Fruit fly (Drosophila melanogaster) whole organism, embryonic: ENCODE measurements around the gene CG9360.

Source experiments
- Adf1 ChIP-seq: fragments of 200-800 bp; sonication (Bioruptor generic); IDR thresholded peaks from 2 replicates; pipeline ENCODE4 v1.3.6; 2022; ENCODE audit warnings: missing biosample characterization, missing genetic modification characterization
- CG1024 ChIP-seq: fragments of 200-800 bp; sonication (Bioruptor generic); IDR thresholded peaks from 2 replicates; pipeline ENCODE4 v1.3.6; 2022; ENCODE audit warnings: missing biosample characterization, missing genetic modification characterization
- CG12391 ChIP-seq: fragments of 200-800 bp; sonication (Bioruptor generic); optimal IDR thresholded peaks from 3 replicates; lab custom pipeline; 2018; ENCODE audit warnings: missing biosample characterization, mild to moderate bottlenecking, missing genetic modification characterization, moderate library complexity
- CG12942 ChIP-seq: fragments of 200-800 bp; sonication (Bioruptor generic); optimal IDR thresholded peaks from 3 replicates; lab custom pipeline; 2016; ENCODE audit warnings: missing biosample characterization, missing genetic modification characterization
- CG14667 ChIP-seq: fragments of 200-800 bp; sonication (Bioruptor generic); IDR thresholded peaks from 2 replicates; pipeline ENCODE4 v1.3.6; 2022; ENCODE audit warnings: missing biosample characterization, missing genetic modification characterization
- CG15601 ChIP-seq: fragments of 200-800 bp; sonication (Bioruptor generic); optimal IDR thresholded peaks from 3 replicates; lab custom pipeline; 2019; ENCODE audit warnings: missing biosample characterization, mild to moderate bottlenecking, missing genetic modification characterization, moderate library complexity
- CG16779 ChIP-seq: fragments of 200-800 bp; sonication (Bioruptor generic); IDR thresholded peaks from 2 replicates; pipeline ENCODE4 v1.3.6; 2022; ENCODE audit warnings: missing biosample characterization, missing genetic modification characterization
- CG17328 ChIP-seq: fragments of 200-800 bp; sonication (Bioruptor generic); IDR thresholded peaks from 2 replicates; pipeline ENCODE4 v1.3.6; 2022; ENCODE audit warnings: missing biosample characterization, missing genetic modification characterization
- CG17612 ChIP-seq: fragments of 200-800 bp; sonication (Bioruptor generic); IDR thresholded peaks from 2 replicates; pipeline ENCODE4 v1.3.6; 2022; ENCODE audit warnings: missing biosample characterization, missing genetic modification characterization
- CG17802 ChIP-seq: fragments of 200-800 bp; sonication (Bioruptor generic); optimal IDR thresholded peaks from 2 replicates; lab custom pipeline; 2018; ENCODE audit warnings: missing biosample characterization, mild to moderate bottlenecking, missing genetic modification characterization, moderate library complexity
- CG2678 ChIP-seq: fragments of 200-800 bp; sonication (Bioruptor generic); optimal IDR thresholded peaks from 3 replicates; lab custom pipeline; 2019; ENCODE audit warnings: missing biosample characterization, mild to moderate bottlenecking, missing genetic modification characterization, moderate library complexity
- CG3281 ChIP-seq: fragments of 200-800 bp; sonication (Bioruptor generic); optimal IDR thresholded peaks from 3 replicates; lab custom pipeline; 2017; ENCODE audit warnings: missing biosample characterization, mild to moderate bottlenecking, missing genetic modification characterization
- CG33213 ChIP-seq: fragments of 200-800 bp; sonication (Bioruptor generic); optimal IDR thresholded peaks from 3 replicates; lab custom pipeline; 2016; ENCODE audit warnings: missing biosample characterization, missing genetic modification characterization
- CG34376 ChIP-seq: fragments of 200-800 bp; sonication (Bioruptor generic); optimal IDR thresholded peaks from 2 replicates; lab custom pipeline; 2018; ENCODE audit warnings: missing biosample characterization, mild to moderate bottlenecking, missing genetic modification characterization
- CG4328 ChIP-seq: fragments of 200-800 bp; sonication (Bioruptor generic); optimal IDR thresholded peaks from 3 replicates; lab custom pipeline; 2017; ENCODE audit warnings: missing biosample characterization, missing genetic modification reagents, missing genetic modification characterization
- CG4360 ChIP-seq: fragments of 200-800 bp; sonication (Bioruptor generic); IDR thresholded peaks from 2 replicates; pipeline ENCODE4 v1.3.6; 2022; ENCODE audit warnings: missing biosample characterization, missing genetic modification characterization
- CG9609 ChIP-seq: fragments of 200-800 bp; sonication (Bioruptor generic); optimal IDR thresholded peaks from 3 replicates; lab custom pipeline; 2016; ENCODE audit warnings: missing biosample characterization, missing genetic modification characterization
- D19B ChIP-seq: fragments of 200-800 bp; sonication (Bioruptor generic); optimal IDR thresholded peaks from 2 replicates; lab custom pipeline; 2017; ENCODE audit warnings: missing biosample characterization, mild to moderate bottlenecking, missing genetic modification characterization
- Dek ChIP-seq: fragments of 200-800 bp; sonication (Bioruptor generic); optimal IDR thresholded peaks from 3 replicates; lab custom pipeline; 2019; ENCODE audit warnings: missing biosample characterization, mild to moderate bottlenecking, missing genetic modification characterization, moderate library complexity
- Dip2 ChIP-seq: fragments of 200-800 bp; sonication (Bioruptor generic); IDR thresholded peaks from 2 replicates; pipeline ENCODE4 v1.3.6; 2022; ENCODE audit warnings: missing biosample characterization, missing genetic modification characterization
- E2f1 ChIP-seq: fragments of 200-800 bp; sonication (Bioruptor generic); IDR thresholded peaks from 2 replicates; pipeline ENCODE4 v1.3.6; 2022; ENCODE audit warnings: missing biosample characterization, missing genetic modification characterization
- Ets65A ChIP-seq: fragments of 200-800 bp; sonication (Bioruptor generic); peaks from one replicate; lab custom pipeline; 2016; ENCODE audit warnings: missing biosample characterization, missing genetic modification characterization
- Fer2 ChIP-seq: fragments of 200-800 bp; sonication (Bioruptor generic); optimal IDR thresholded peaks from 2 replicates; lab custom pipeline; 2018; ENCODE audit warnings: missing biosample characterization, mild to moderate bottlenecking, missing genetic modification characterization, moderate library complexity
- H2.0 ChIP-seq: fragments of 200-800 bp; sonication (Bioruptor generic); IDR thresholded peaks from 2 replicates; pipeline ENCODE4 v1.3.6; 2022; ENCODE audit warnings: missing biosample characterization, missing genetic modification characterization
- HLHmδ ChIP-seq: fragments of 200-800 bp; sonication (Bioruptor generic); optimal IDR thresholded peaks from 2 replicates; lab custom pipeline; 2018; ENCODE audit warnings: missing biosample characterization, mild to moderate bottlenecking, missing genetic modification characterization, moderate library complexity
- HmgD ChIP-seq: fragments of 200-800 bp; sonication (Bioruptor generic); optimal IDR thresholded peaks from 3 replicates; lab custom pipeline; 2016; ENCODE audit warnings: missing biosample characterization, missing genetic modification characterization
- Lhr ChIP-seq: fragments of 200-800 bp; sonication (Bioruptor generic); optimal IDR thresholded peaks from 3 replicates; lab custom pipeline; 2017; ENCODE audit warnings: mild to moderate bottlenecking, missing biosample characterization, missing genetic modification reagents, missing genetic modification characterization
- MESR4 ChIP-seq: fragments of 200-800 bp; sonication (Bioruptor generic); optimal IDR thresholded peaks from 2 replicates; lab custom pipeline; 2018; ENCODE audit warnings: missing biosample characterization, mild to moderate bottlenecking, missing genetic modification characterization, moderate library complexity
- Max ChIP-seq: fragments of 200-800 bp; sonication (Bioruptor generic); optimal IDR thresholded peaks from 2 replicates; lab custom pipeline; 2016; ENCODE audit warnings: missing biosample characterization, mild to moderate bottlenecking, missing genetic modification characterization
- NFAT ChIP-seq: fragments of 200-800 bp; sonication (Bioruptor generic); IDR thresholded peaks from 2 replicates; pipeline ENCODE4 v1.3.6; 2022; ENCODE audit warnings: missing biosample characterization, missing genetic modification characterization
- Xbp1 ChIP-seq: fragments of 200-800 bp; sonication (Bioruptor generic); optimal IDR thresholded peaks from 3 replicates; lab custom pipeline; 2016; ENCODE audit warnings: missing biosample characterization, mild to moderate bottlenecking, missing genetic modification characterization
- Xrp1 ChIP-seq: fragments of 200-800 bp; sonication (Bioruptor generic); IDR thresholded peaks from 2 replicates; pipeline ENCODE4 v1.3.6; 2022; ENCODE audit warnings: missing biosample characterization, missing genetic modification characterization
- ara ChIP-seq: fragments of 200-800 bp; sonication (Bioruptor generic); IDR thresholded peaks from 2 replicates; pipeline ENCODE4 v1.3.6; 2022; ENCODE audit warnings: missing biosample characterization, missing genetic modification characterization
- bab2 ChIP-seq: fragments of 200-800 bp; sonication (Bioruptor generic); optimal IDR thresholded peaks from 2 replicates; lab custom pipeline; 2016; ENCODE audit warnings: missing biosample characterization, missing genetic modification characterization
- cato ChIP-seq: fragments of 200-800 bp; sonication (Bioruptor generic); optimal IDR thresholded peaks from 2 replicates; lab custom pipeline; 2016; ENCODE audit warnings: missing biosample characterization, missing genetic modification characterization, borderline replicate concordance
- dati ChIP-seq: fragments of 200-800 bp; sonication (Bioruptor generic); IDR thresholded peaks from 2 replicates; pipeline ENCODE4 v1.3.6; 2022; ENCODE audit warnings: missing biosample characterization, missing genetic modification characterization
- dimm ChIP-seq: fragments of 200-800 bp; sonication (Bioruptor generic); IDR thresholded peaks from 2 replicates; pipeline ENCODE4 v1.3.6; 2022; ENCODE audit warnings: missing biosample characterization, missing genetic modification characterization
- dpn ChIP-seq, 2 experiments: fragments of 200-800 bp; sonication (Bioruptor generic); optimal IDR thresholded peaks; 3 replicates each; lab custom pipeline; 2016; ENCODE audit warnings: missing biosample characterization in 2 of 2, missing genetic modification characterization in 2 of 2
- eve ChIP-seq, 2 experiments: fragments of >200 bp; optimal IDR thresholded peaks; 2 replicates each; lab custom pipeline; 2017; ENCODE audit warnings: missing biosample characterization in 2 of 2, missing genetic modification characterization in 2 of 2
- fd102C ChIP-seq: fragments of 200-800 bp; sonication (Bioruptor generic); optimal IDR thresholded peaks from 2 replicates; lab custom pipeline; 2018; ENCODE audit warnings: missing biosample characterization, mild to moderate bottlenecking, missing genetic modification characterization, moderate library complexity
- fd96Cb ChIP-seq: fragments of 200-800 bp; sonication (Bioruptor generic); optimal IDR thresholded peaks from 2 replicates; lab custom pipeline; 2018; ENCODE audit warnings: missing biosample characterization, mild to moderate bottlenecking, missing genetic modification characterization, moderate library complexity
- gce ChIP-seq: fragments of 200-800 bp; sonication (Bioruptor generic); IDR thresholded peaks from 3 replicates; pipeline ENCODE4 v1.3.6; 2022; ENCODE audit warnings: missing biosample characterization, missing genetic modification characterization
- gcm ChIP-seq: fragments of 200-800 bp; sonication (Bioruptor generic); optimal IDR thresholded peaks from 2 replicates; lab custom pipeline; 2019; ENCODE audit warnings: missing biosample characterization, mild to moderate bottlenecking, missing genetic modification characterization, moderate library complexity
- grn ChIP-seq: fragments of 200-800 bp; sonication (Bioruptor generic); optimal IDR thresholded peaks from 3 replicates; lab custom pipeline; 2017; ENCODE audit warnings: missing biosample characterization, missing genetic modification characterization
- repo ChIP-seq: fragments of 200-800 bp; sonication (Bioruptor generic); optimal IDR thresholded peaks from 2 replicates; lab custom pipeline; 2016; ENCODE audit warnings: missing biosample characterization, missing genetic modification characterization
- sisA ChIP-seq: fragments of 200-800 bp; sonication (Bioruptor generic); IDR thresholded peaks from 2 replicates; pipeline ENCODE4 v1.3.6; 2022; ENCODE audit warnings: missing biosample characterization, missing genetic modification characterization
- trh ChIP-seq: fragments of 200-800 bp; sonication (Bioruptor generic); optimal IDR thresholded peaks from 2 replicates; lab custom pipeline; 2016; ENCODE audit warnings: missing biosample characterization, missing genetic modification characterization
- vnd ChIP-seq: fragments of 200-800 bp; sonication (Bioruptor generic); IDR thresholded peaks from 3 replicates; pipeline ENCODE4 v1.3.6; 2022; ENCODE audit warnings: missing biosample characterization, missing genetic modification characterization; ENCODE audit not compliant: partially characterized antibody
- wor ChIP-seq: fragments of 200-800 bp; sonication (Bioruptor generic); IDR thresholded peaks from 2 replicates; pipeline ENCODE4 v1.3.6; 2022; ENCODE audit warnings: missing biosample characterization, missing genetic modification characterization
- z ChIP-seq: fragments of 200-800 bp; sonication (Bioruptor generic); IDR thresholded peaks from 3 replicates; pipeline ENCODE4 v1.3.6; 2022; ENCODE audit warnings: missing biosample characterization, missing genetic modification characterization

CG9360 gene

DNA sequence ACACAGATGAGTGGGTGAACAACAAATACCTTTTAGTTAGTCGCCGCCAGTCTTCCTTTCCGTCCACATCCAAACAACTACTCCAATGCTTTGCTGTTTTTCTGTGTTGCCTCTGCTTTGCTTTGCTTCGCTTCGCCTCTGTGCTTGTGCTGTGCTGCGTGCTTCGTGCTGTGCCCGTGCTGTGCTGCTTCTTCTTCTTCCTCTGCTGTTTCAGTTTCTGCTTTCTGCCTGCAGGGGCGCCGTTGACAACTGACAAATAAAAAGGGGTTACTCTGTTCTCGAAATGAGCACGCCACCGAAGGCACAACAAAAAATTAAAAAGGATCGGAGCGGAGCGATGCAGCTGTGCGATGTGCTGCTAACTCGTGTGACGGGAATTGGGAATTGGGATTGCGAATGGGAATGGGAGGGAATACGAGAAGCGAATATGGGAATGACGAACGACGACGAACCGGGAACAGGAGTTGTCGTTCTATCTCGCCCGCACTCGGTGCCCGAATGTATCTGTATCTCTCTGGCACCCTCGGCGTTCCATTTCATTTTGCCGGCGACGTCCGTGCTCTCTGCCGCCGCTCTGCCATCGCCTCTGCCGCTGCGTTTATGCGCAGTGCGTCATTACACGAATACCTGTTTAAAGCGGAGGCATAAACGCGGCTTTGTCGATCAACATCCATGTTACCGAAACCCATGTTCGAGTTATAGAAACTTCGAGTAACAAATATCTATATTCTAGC, 49.7 kb downstream of the CG9360 start (continued):
- no peak for TF ChIP-seq vnd (GFP tag; lab: Robert Waterston, UW)
- TF ChIP-seq trh (GFP tag; lab: Kevin White, UChicago): no peak
- no peak for TF ChIP-seq fd102C (GFP tag; lab: Kevin White, UChicago)
- TF ChIP-seq CG4328 (GFP tag; lab: Kevin White, UChicago): peak; percentile 39
- peak; percentile 41 for TF ChIP-seq E2f1 (GFP tag; lab: Robert Waterston, UW)
- TF ChIP-seq CG14667 (GFP tag; lab: Robert Waterston, UW): peak; percentile 38; the same call in 1 of the 2 replicates
- no peak for TF ChIP-seq CG15601 (tag; lab: Kevin White, UChicago)
- TF ChIP-seq CG17328 (GFP tag; lab: Robert Waterston, UW): no peak
- TF ChIP-seq CG1024 (GFP tag; lab: Robert Waterston, UW): no peak
- TF ChIP-seq grn (GFP tag; lab: Kevin White, UChicago): no peak
- peak; percentile 56 for TF ChIP-seq Xrp1 (GFP tag; lab: Robert Waterston, UW)
- no peak for TF ChIP-seq dimm (GFP tag; lab: Robert Waterston, UW)
- TF ChIP-seq MESR4 (GFP tag; lab: Kevin White, UChicago): peak; percentile 37
- peak; percentile 35 for TF ChIP-seq CG3281
- peak; percentile 57 for TF ChIP-seq ara (GFP tag; lab: Robert Waterston, UW)
- TF ChIP-seq HLHmδ: no peak
- no peak for TF ChIP-seq Max (GFP tag; lab: Kevin White, UChicago)
- peak; percentile 59 for TF ChIP-seq CG9609 (GFP tag; lab: Kevin White, UChicago)
- TF ChIP-seq CG33213 (GFP tag; lab: Kevin White, UChicago): peak; percentile 11
- peak; percentile 42 for TF ChIP-seq D19B (GFP tag; lab: Kevin White, UChicago)
- peak; percentile 72; the same call in 1 of the 2 replicates for TF ChIP-seq CG16779 (GFP tag; lab: Robert Waterston, UW)
- no peak for TF ChIP-seq Dip2 (GFP tag; lab: Robert Waterston, UW)
- TF ChIP-seq CG12391: peak; percentile 52
- peak; percentile 6 for TF ChIP-seq CG17802 (tag; lab: Kevin White, UChicago)
- no peak for TF ChIP-seq HmgD (GFP tag; lab: Kevin White, UChicago)
- no peak for TF ChIP-seq cato (GFP tag; lab: Kevin White, UChicago)
- peak; percentile 62; the same call in 1 of the 2 replicates for TF ChIP-seq NFAT (GFP tag; lab: Robert Waterston, UW)
- TF ChIP-seq z (GFP tag; lab: Robert Waterston, UW): peak; percentile 43; the same call in 1 of the 3 replicates
- TF ChIP-seq wor (GFP tag; lab: Robert Waterston, UW): no peak
- TF ChIP-seq bab2 (GFP tag; lab: Kevin White, UChicago): peak; percentile 78
- TF ChIP-seq Fer2 (tag; lab: Kevin White, UChicago): no peak
- TF ChIP-seq dpn (GFP tag; optimal IDR thresholded peaks at IDR 0.05; lab: Kevin White, UChicago): peak; percentile 37 to 49
- peak; percentile 73 for TF ChIP-seq sisA (GFP tag; lab: Robert Waterston, UW)
- peak; percentile 97 for TF ChIP-seq Ets65A (GFP tag; lab: Kevin White, UChicago)
- TF ChIP-seq Dek: peak; percentile 67
- no peak for TF ChIP-seq eve (GFP tag; optimal IDR thresholded peaks at IDR 0.05; lab: Kevin White, UChicago)
- TF ChIP-seq gcm: peak; percentile 13
- peak; percentile 48; the same call in 1 of the 2 replicates for TF ChIP-seq CG4360 (GFP tag; lab: Robert Waterston, UW)
- peak; percentile 58 for TF ChIP-seq Xbp1 (GFP tag; lab: Kevin White, UChicago)
- peak; percentile 82 for TF ChIP-seq Adf1 (GFP tag; lab: Robert Waterston, UW)
- TF ChIP-seq CG34376 (GFP tag; lab: Kevin White, UChicago): peak; percentile 31
- TF ChIP-seq CG12942 (GFP tag; lab: Kevin White, UChicago): peak; percentile 8
- TF ChIP-seq Lhr (GFP tag; lab: Kevin White, UChicago): peak; percentile 40
- 0 out of 2 replicates have a peak, but pooled peaks have one; percentile 15 for TF ChIP-seq dati
- no peak for TF ChIP-seq repo
- TF ChIP-seq CG2678 (tag; lab: Kevin White, UChicago): peak; percentile 77
- no peak for TF ChIP-seq gce (GFP tag; lab: Robert Waterston, UW)
- peak; percentile 59 for TF ChIP-seq H2.0
- no peak for TF ChIP-seq CG17612 (GFP tag; lab: Robert Waterston, UW)
- peak; percentile 26 for TF ChIP-seq fd96Cb
